Worm (Caenorhabditis elegans): Measurements from ENCODE around the gene Y102A11A.2.

ce11 chrX:2044541-2045168 lies 18.2 kb downstream of the Y102A11A.2 start:
- TF ChIP-seq pros-1 (tag; optimal IDR thresholded peaks at IDR 0.05) (no peak), dmd-4 (tag; optimal IDR thresholded peaks at IDR 0.05; ENCODE audit: borderline replicate concordance) (no peak), ceh-22 (tag; optimal IDR thresholded peaks at IDR 0.05) (no peak), nhr-11 (tag; optimal IDR thresholded peaks at IDR 0.05) (no peak), ama-1 (optimal IDR thresholded peaks at IDR 0.05) (no peak), ceh-24 (tag; optimal IDR thresholded peaks at IDR 0.05) (no peak)

Measured in whole organism, late embryonic.